Fruit fly (Drosophila melanogaster): ENCODE results near the gene NaPi-III.

Gene NaPi-III

DNA sequence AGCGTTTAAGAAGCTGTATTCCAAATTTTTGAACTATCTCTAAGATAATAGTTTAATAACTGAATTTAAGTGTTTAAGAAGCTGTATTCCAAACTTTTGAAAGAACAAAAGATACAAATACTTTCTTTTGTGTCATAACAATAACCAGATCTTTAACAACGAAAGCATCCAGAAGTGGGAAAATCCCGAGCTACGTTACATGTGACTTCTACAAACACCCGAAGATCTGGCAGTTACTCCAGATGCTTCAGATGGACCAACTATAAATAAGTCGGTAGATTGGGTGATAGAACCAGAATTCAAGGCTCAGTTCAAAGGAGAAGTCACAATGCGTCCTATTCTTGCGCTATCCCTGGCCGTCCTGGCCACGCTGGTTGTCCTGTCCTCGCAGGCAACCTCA is 15.2 kb upstream of the NaPi-III start, which contains the start of gene CG12522:
Gene CG12522 (plus strand): TSS at position 301 of the 400 bp plus-strand sequence.
- no peak for TF ChIP-seq ovo (GFP tag; optimal IDR thresholded peaks at IDR 0.05)
- TF ChIP-seq Mnt (GFP tag; optimal IDR thresholded peaks at IDR 0.05) = no peak
- TF ChIP-seq CG33017 (tag; optimal IDR thresholded peaks at IDR 0.05) = no peak
- TF ChIP-seq CG12768 (GFP tag; optimal IDR thresholded peaks at IDR 0.05) = no peak

DNA sequence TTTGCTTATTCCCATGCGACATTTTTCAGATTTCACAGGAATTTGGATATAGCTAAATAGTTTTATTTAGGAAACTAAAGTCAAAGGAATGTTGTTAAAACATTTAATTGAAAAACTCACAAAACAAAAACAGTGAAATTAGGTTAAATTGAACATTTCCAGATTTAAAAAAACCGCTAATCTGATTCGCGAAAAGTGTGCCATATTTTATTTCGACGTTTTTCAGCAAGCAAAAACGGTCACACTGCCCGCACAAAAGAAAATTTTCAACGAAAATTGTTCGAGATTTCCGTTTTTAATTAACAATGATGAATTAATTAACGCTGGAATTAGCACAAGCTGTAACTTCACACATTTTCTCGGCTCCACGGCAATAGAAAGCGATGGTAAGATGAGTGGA is 13.7 kb upstream of the NaPi-III start, which contains the start of the genes CG34012 and emei:
Gene CG34012 (minus strand): TSS at position 52 of the 400 bp plus-strand sequence.
Gene emei (plus strand): TSS at position 237 of the 400 bp plus-strand sequence.
- TF ChIP-seq CG7101 (tag; optimal IDR thresholded peaks at IDR 0.05) (no peak), toe (GFP tag; optimal IDR thresholded peaks at IDR 0.05) (no peak), cic (GFP tag; optimal IDR thresholded peaks at IDR 0.05) (no peak), CG33017 (tag; optimal IDR thresholded peaks at IDR 0.05) (no peak), Hr96 (GFP tag; optimal IDR thresholded peaks at IDR 0.05) (no peak), CG12768 (GFP tag; optimal IDR thresholded peaks at IDR 0.05) (no peak), CG1620 (GFP tag; optimal IDR thresholded peaks at IDR 0.05) (no peak), CG5204 (GFP tag; optimal IDR thresholded peaks at IDR 0.05) (no peak), kay (GFP tag; ENCODE audit: borderline replicate concordance) (no peak)

DNA sequence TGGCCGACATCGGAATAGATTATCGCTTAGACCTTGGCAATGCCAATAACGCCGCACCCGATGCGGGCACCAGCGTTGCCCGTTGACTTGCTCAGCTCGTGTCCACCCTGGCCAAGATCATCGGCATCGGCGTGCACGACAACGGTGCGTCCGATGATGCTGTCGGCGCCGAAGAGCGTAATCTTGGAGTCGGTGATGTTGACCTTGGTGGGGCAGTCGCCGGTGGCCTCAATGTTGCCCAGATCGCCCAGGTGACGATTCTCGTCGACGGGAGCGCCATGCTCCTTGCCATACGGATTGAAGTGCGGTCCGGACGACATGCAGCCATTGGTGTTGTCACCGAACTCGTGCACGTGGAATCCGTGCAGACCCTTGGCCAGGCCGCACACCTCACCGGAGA is 10.7 kb upstream of the NaPi-III start:
- no peak for TF ChIP-seq cnc (optimal IDR thresholded peaks at IDR 0.05)
- no peak for TF ChIP-seq CG7045 (GFP tag; optimal IDR thresholded peaks at IDR 0.05)
- TF ChIP-seq CG7101 (tag; optimal IDR thresholded peaks at IDR 0.05) = no peak
- no peak for TF ChIP-seq pad (GFP tag; optimal IDR thresholded peaks at IDR 0.05)
- no peak for TF ChIP-seq CG14711 (tag; optimal IDR thresholded peaks at IDR 0.05)
- no peak for TF ChIP-seq CG33017 (tag; optimal IDR thresholded peaks at IDR 0.05)
- no peak for TF ChIP-seq Hr96 (GFP tag; optimal IDR thresholded peaks at IDR 0.05)
- no peak for TF ChIP-seq cic (GFP tag; optimal IDR thresholded peaks at IDR 0.05)
- TF ChIP-seq CG1620 (GFP tag; optimal IDR thresholded peaks at IDR 0.05) = no peak

DNA sequence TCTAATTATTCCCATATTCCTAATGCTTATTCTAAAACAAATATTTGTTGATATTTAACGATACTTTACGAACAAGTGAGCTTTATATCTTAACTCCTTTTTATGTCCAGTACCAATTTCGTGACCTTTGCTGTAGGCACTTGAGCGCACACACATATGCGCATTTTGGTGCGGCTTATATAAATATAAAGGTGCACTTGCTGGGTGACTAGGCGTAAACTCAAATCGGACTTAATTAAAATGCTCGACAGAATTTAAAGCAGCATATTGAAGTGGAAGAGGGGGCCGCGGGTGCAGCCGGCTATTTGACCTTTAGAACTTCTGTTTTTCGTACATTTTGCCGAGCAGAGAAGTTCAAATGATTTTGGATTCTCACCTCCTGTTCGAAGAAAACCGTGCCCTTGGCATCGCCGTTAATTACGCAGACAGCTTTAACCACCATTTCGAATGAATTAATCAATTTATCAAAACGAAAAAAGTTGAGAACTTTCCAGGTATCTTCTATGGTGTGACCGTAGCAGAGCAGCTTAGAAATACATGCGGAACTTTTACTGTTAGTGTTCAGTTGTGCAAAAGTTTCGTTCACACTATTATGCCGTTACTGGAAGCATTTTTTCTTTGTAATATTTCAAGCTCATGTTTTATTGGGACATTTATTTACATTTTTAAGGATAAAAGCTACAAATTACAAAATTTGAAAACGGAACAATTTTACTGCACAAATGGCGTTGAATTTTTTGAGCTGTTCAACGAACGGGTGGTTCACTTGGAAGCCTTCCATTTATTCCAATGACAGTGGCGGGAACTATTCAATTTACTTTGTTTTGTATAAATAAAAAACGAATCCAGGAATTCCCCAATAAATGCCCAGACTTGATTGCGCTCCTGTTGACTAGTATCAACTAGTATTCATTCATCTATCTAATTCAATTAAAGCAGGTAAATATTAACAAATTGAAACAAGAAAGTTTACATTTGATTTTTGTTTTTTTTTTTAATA is 9.7 kb upstream of the NaPi-III start, which contains the start of gene Sod1:
Gene Sod1 (minus strand): TSS at position 543 of the 1,000 bp plus-strand sequence.
- TF ChIP-seq CG14711 (tag; optimal IDR thresholded peaks at IDR 0.05) (no peak), Hr96 (GFP tag; optimal IDR thresholded peaks at IDR 0.05) (no peak), bab1 (GFP tag; optimal IDR thresholded peaks at IDR 0.05) (peak; percentile 48), kay (GFP tag; ENCODE audit: borderline replicate concordance) (peak; percentile 38), CG5204 (GFP tag; optimal IDR thresholded peaks at IDR 0.05) (no peak), CG33017 (tag; optimal IDR thresholded peaks at IDR 0.05) (no peak), Crg-1 (GFP tag; optimal IDR thresholded peaks at IDR 0.05) (no peak), CG1620 (GFP tag; optimal IDR thresholded peaks at IDR 0.05) (peak; percentile 35), CG11617 (GFP tag; optimal IDR thresholded peaks at IDR 0.05) (peak; percentile 58), ovo (GFP tag; optimal IDR thresholded peaks at IDR 0.05) (peak; percentile 62), Clk (GFP tag; optimal IDR thresholded peaks at IDR 0.05) (no peak), CG7045 (GFP tag; optimal IDR thresholded peaks at IDR 0.05) (no peak), cnc (optimal IDR thresholded peaks at IDR 0.05) (peak in 1 of 2 experiments; percentile 89), cic (GFP tag; optimal IDR thresholded peaks at IDR 0.05) (peak; percentile 28), pad (GFP tag; optimal IDR thresholded peaks at IDR 0.05) (no peak), CG12768 (GFP tag; optimal IDR thresholded peaks at IDR 0.05) (peak; percentile 92), toe (GFP tag; optimal IDR thresholded peaks at IDR 0.05) (no peak), CG7101 (tag; optimal IDR thresholded peaks at IDR 0.05) (peak; percentile 47), Mnt (GFP tag; optimal IDR thresholded peaks at IDR 0.05) (peak; percentile 32), tj (GFP tag; optimal IDR thresholded peaks at IDR 0.05) (peak; percentile 37)

DNA sequence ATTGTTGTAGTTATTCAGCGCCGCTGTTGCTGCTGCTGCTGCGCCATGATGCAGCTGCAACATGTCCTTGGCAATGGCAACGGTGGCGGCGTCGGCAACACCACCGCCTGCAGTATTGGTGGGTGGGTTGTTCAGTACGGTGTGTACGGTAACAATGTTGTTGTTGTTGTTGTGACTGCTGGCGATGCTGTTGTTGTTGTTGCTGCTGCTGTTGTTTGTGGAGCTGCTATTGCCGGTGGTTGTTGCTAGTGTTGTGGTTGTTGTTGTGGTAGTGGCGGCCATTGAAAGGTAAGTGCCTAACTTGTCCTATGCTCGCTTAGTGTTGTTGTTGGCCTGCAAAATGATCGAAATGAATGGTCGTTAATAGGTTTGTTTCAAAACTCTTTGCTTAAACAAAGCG is 5.4 kb upstream of the NaPi-III start:
- TF ChIP-seq Crg-1 (GFP tag; optimal IDR thresholded peaks at IDR 0.05) = no peak
- TF ChIP-seq Hr96 (GFP tag; optimal IDR thresholded peaks at IDR 0.05) = no peak
- TF ChIP-seq tj (GFP tag; optimal IDR thresholded peaks at IDR 0.05) = no peak
- no peak for TF ChIP-seq pad (GFP tag; optimal IDR thresholded peaks at IDR 0.05)
- TF ChIP-seq CG5204 (GFP tag; optimal IDR thresholded peaks at IDR 0.05) = no peak
- no peak for TF ChIP-seq CG1620 (GFP tag; optimal IDR thresholded peaks at IDR 0.05)
- TF ChIP-seq CG12768 (GFP tag; optimal IDR thresholded peaks at IDR 0.05) = no peak
- no peak for TF ChIP-seq Mnt (GFP tag; optimal IDR thresholded peaks at IDR 0.05)
- TF ChIP-seq toe (GFP tag; optimal IDR thresholded peaks at IDR 0.05) = no peak
- TF ChIP-seq cnc (optimal IDR thresholded peaks at IDR 0.05) = no peak
- TF ChIP-seq CG33017 (tag; optimal IDR thresholded peaks at IDR 0.05) = no peak
- no peak for TF ChIP-seq CG7045 (GFP tag; optimal IDR thresholded peaks at IDR 0.05)

DNA sequence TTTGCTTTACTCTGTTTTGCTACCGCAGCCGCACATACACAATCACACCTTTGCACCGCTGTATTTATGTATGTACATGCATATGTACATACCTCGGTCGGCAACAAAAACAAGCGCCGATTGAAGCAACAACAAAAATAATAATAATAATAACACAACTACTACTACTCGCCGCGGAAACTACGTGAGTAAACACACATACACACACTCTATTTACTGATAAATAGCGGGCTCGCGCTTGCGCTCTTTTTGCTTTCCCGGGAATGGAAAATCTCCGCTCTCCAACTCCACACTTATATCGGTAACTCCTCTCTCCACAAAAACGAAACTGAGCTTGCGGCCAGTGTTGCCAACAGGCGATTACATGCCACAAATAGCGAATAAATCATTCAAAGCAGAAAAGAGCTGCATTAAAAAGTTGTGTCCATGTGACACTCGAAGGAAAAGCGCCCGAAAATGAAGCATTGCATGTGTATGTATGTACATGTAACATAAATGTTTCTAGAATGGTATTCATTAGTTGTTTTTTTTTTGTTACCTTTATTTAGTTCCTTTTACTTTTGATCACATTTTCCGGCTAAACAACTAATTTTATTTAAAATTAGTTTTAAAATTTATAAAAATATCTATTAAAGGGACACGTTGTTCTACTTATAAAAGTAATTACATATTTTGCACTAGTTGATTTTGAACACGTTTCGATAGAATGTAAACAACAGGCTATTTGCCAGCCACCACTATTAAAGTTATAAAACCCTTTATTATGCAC is 4.3 kb upstream of the NaPi-III start:
- TF ChIP-seq CG5204 (GFP tag; optimal IDR thresholded peaks at IDR 0.05) (no peak), Clk (GFP tag; optimal IDR thresholded peaks at IDR 0.05) (peak; percentile 54), pad (GFP tag; optimal IDR thresholded peaks at IDR 0.05) (peak; percentile 78), toe (GFP tag; optimal IDR thresholded peaks at IDR 0.05) (no peak), cnc (optimal IDR thresholded peaks at IDR 0.05) (no peak), CG12768 (GFP tag; optimal IDR thresholded peaks at IDR 0.05) (peak; percentile 68), CG14711 (tag; optimal IDR thresholded peaks at IDR 0.05) (peak; percentile 60), tj (GFP tag; optimal IDR thresholded peaks at IDR 0.05) (peak; percentile 40), CG1620 (GFP tag; optimal IDR thresholded peaks at IDR 0.05) (no peak), bab1 (GFP tag; optimal IDR thresholded peaks at IDR 0.05) (no peak), Hr96 (GFP tag; optimal IDR thresholded peaks at IDR 0.05) (peak; percentile 34), ovo (GFP tag; optimal IDR thresholded peaks at IDR 0.05) (peak; percentile 80), Crg-1 (GFP tag; optimal IDR thresholded peaks at IDR 0.05) (peak; percentile 66), CG7045 (GFP tag; optimal IDR thresholded peaks at IDR 0.05) (peak; percentile 48), cic (GFP tag; optimal IDR thresholded peaks at IDR 0.05) (peak; percentile 98), CG7101 (tag; optimal IDR thresholded peaks at IDR 0.05) (peak; percentile 70), CG11617 (GFP tag; optimal IDR thresholded peaks at IDR 0.05) (no peak), CG33017 (tag; optimal IDR thresholded peaks at IDR 0.05) (peak; percentile 19), Mnt (GFP tag; optimal IDR thresholded peaks at IDR 0.05) (peak; percentile 85), kay (GFP tag; ENCODE audit: borderline replicate concordance) (peak; percentile 97)

Data from whole organism, adult.